Fruit fly (Drosophila melanogaster) whole organism, prepupa: ENCODE results near the gene Jwa.

Experiments
- CG10631 ChIP-seq: fragments of 200-800 bp; sonication (Bioruptor generic); optimal IDR thresholded peaks from 2 replicates; lab custom pipeline; 2016; ENCODE audit warnings: missing biosample characterization, missing genetic modification characterization
- CG10669 ChIP-seq: fragments of 200-800 bp; sonication (Bioruptor generic); optimal IDR thresholded peaks from 3 replicates; lab custom pipeline; 2018; ENCODE audit warnings: missing biosample characterization, mild to moderate bottlenecking, missing genetic modification characterization, moderate library complexity
- CG11902 ChIP-seq: fragments of 200-800 bp; sonication (Bioruptor generic); optimal IDR thresholded peaks from 3 replicates; lab custom pipeline; 2016; ENCODE audit warnings: missing biosample characterization, missing genetic modification characterization
- CG15336 ChIP-seq: fragments of 200-800 bp; sonication (Bioruptor generic); IDR thresholded peaks from 2 replicates; pipeline ENCODE4 v1.3.6; 2022; ENCODE audit warnings: missing biosample characterization, missing genetic modification characterization
- CG1621 ChIP-seq: fragments of 200-800 bp; sonication (Bioruptor generic); optimal IDR thresholded peaks from 3 replicates; lab custom pipeline; 2018; ENCODE audit warnings: missing biosample characterization, mild to moderate bottlenecking, missing genetic modification characterization
- CG16779 ChIP-seq: fragments of 200-800 bp; sonication (Bioruptor generic); optimal IDR thresholded peaks from 3 replicates; lab custom pipeline; 2017; ENCODE audit warnings: missing biosample characterization, mild to moderate bottlenecking, missing genetic modification characterization
- CG3032 ChIP-seq: fragments of 200-800 bp; optimal IDR thresholded peaks from 2 replicates; lab custom pipeline; 2019; ENCODE audit warnings: missing biosample characterization, mild to moderate bottlenecking, missing genetic modification characterization, moderate library complexity
- CG31627 ChIP-seq: fragments of 200-800 bp; sonication (Bioruptor generic); optimal IDR thresholded peaks from 3 replicates; lab custom pipeline; 2016; ENCODE audit warnings: missing biosample characterization, missing genetic modification characterization
- CG32006 ChIP-seq: fragments of 200-800 bp; sonication (Bioruptor generic); optimal IDR thresholded peaks from 3 replicates; lab custom pipeline; 2017; ENCODE audit warnings: missing biosample characterization, mild to moderate bottlenecking, missing genetic modification characterization
- CG34406 ChIP-seq: fragments of 200-800 bp; sonication (Bioruptor generic); optimal IDR thresholded peaks from 3 replicates; lab custom pipeline; 2016; ENCODE audit warnings: missing biosample characterization, missing genetic modification characterization
- CG3919 ChIP-seq: fragments of 200-800 bp; sonication (Bioruptor generic); optimal IDR thresholded peaks from 3 replicates; lab custom pipeline; 2016; ENCODE audit warnings: missing biosample characterization, missing genetic modification characterization
- CG4318 ChIP-seq: fragments of 200-800 bp; sonication (Bioruptor generic); optimal IDR thresholded peaks from 3 replicates; lab custom pipeline; 2017; ENCODE audit warnings: missing biosample characterization, mild to moderate bottlenecking, missing genetic modification characterization
- CG6276 ChIP-seq: fragments of 200-800 bp; sonication (Bioruptor generic); optimal IDR thresholded peaks from 2 replicates; lab custom pipeline; 2017; ENCODE audit warnings: missing biosample characterization, mild to moderate bottlenecking, missing genetic modification characterization
- CG6854 ChIP-seq: fragments of 200-800 bp; sonication (Bioruptor generic); optimal IDR thresholded peaks from 2 replicates; lab custom pipeline; 2017; ENCODE audit warnings: missing biosample characterization, mild to moderate bottlenecking, missing genetic modification characterization
- CG7368 ChIP-seq: fragments of 200-800 bp; sonication (Bioruptor generic); optimal IDR thresholded peaks from 3 replicates; lab custom pipeline; 2016; ENCODE audit warnings: missing biosample characterization, missing genetic modification characterization
- CG8119 ChIP-seq: fragments of 200-800 bp; sonication (Bioruptor generic); IDR thresholded peaks from 3 replicates; pipeline ENCODE4 v1.3.6; 2022; ENCODE audit warnings: missing biosample characterization, missing genetic modification characterization
- CG8632 ChIP-seq: fragments of 200-800 bp; sonication (Bioruptor generic); optimal IDR thresholded peaks from 3 replicates; lab custom pipeline; 2016; ENCODE audit warnings: missing biosample characterization, missing genetic modification characterization
- CG9139 ChIP-seq: fragments of 200-800 bp; sonication (Bioruptor generic); optimal IDR thresholded peaks from 3 replicates; lab custom pipeline; 2017; ENCODE audit warnings: missing biosample characterization, mild to moderate bottlenecking, missing genetic modification characterization
- Eip75B ChIP-seq: fragments of 200-800 bp; sonication (Bioruptor generic); optimal IDR thresholded peaks from 3 replicates; lab custom pipeline; 2016; ENCODE audit warnings: missing biosample characterization, missing genetic modification characterization
- Eip78C ChIP-seq: fragments of 200-800 bp; sonication (Bioruptor generic); peaks from one replicate; lab custom pipeline; 2016; ENCODE audit warnings: missing biosample characterization, missing genetic modification characterization
- Eip93F ChIP-seq: fragments of 200-800 bp; sonication (Bioruptor generic); optimal IDR thresholded peaks from 2 replicates; lab custom pipeline; 2016; ENCODE audit warnings: missing biosample characterization, mild to moderate bottlenecking, missing genetic modification characterization
- Ets21C ChIP-seq: fragments of 200-800 bp; sonication (Bioruptor generic); optimal IDR thresholded peaks from 3 replicates; lab custom pipeline; 2016; ENCODE audit warnings: missing biosample characterization, missing genetic modification characterization
- Ets96B ChIP-seq: fragments of 200-800 bp; optimal IDR thresholded peaks from 2 replicates; lab custom pipeline; 2019; ENCODE audit warnings: missing biosample characterization, mild to moderate bottlenecking, missing genetic modification characterization, moderate library complexity
- Gug ChIP-seq: fragments of 200-800 bp; sonication (Bioruptor generic); IDR thresholded peaks from 2 replicates; pipeline ENCODE4 v1.3.6; 2022; ENCODE audit warnings: missing biosample characterization, missing genetic modification characterization
- Hr39 ChIP-seq: fragments of 200-800 bp; sonication (Bioruptor generic); optimal IDR thresholded peaks from 2 replicates; lab custom pipeline; 2016; ENCODE audit warnings: missing biosample characterization, missing genetic modification characterization
- Hr4 ChIP-seq: fragments of 200-800 bp; sonication (Bioruptor generic); optimal IDR thresholded peaks from 3 replicates; lab custom pipeline; 2016; ENCODE audit warnings: missing biosample characterization, missing genetic modification characterization
- Met ChIP-seq: fragments of 200-800 bp; sonication (Bioruptor generic); optimal IDR thresholded peaks from 3 replicates; lab custom pipeline; 2016; ENCODE audit warnings: missing biosample characterization, missing genetic modification characterization
- Smox ChIP-seq: fragments of 200-800 bp; sonication (Bioruptor generic); optimal IDR thresholded peaks from 3 replicates; lab custom pipeline; 2016; ENCODE audit warnings: missing biosample characterization, missing genetic modification characterization
- Sox102F ChIP-seq: fragments of 200-800 bp; sonication (Bioruptor generic); optimal IDR thresholded peaks from 2 replicates; lab custom pipeline; 2016; ENCODE audit warnings: missing biosample characterization, mild to moderate bottlenecking, missing genetic modification characterization
- Sox15 ChIP-seq: fragments of 200-800 bp; sonication (Bioruptor generic); optimal IDR thresholded peaks from 3 replicates; lab custom pipeline; 2016; ENCODE audit warnings: missing biosample characterization, missing genetic modification characterization
- achi ChIP-seq: fragments of 200-800 bp; sonication (Bioruptor generic); optimal IDR thresholded peaks from 3 replicates; lab custom pipeline; 2016; ENCODE audit warnings: missing biosample characterization, missing genetic modification characterization
- cyc ChIP-seq: fragments of 200-800 bp; sonication (Bioruptor generic); optimal IDR thresholded peaks from 3 replicates; lab custom pipeline; 2016; ENCODE audit warnings: missing biosample characterization, missing genetic modification characterization
- dac ChIP-seq: fragments of 200-800 bp; sonication (Bioruptor generic); optimal IDR thresholded peaks from 2 replicates; lab custom pipeline; 2017; ENCODE audit warnings: missing biosample characterization, mild to moderate bottlenecking, missing genetic modification characterization
- eg ChIP-seq: fragments of 200-800 bp; sonication (Bioruptor generic); IDR thresholded peaks from 3 replicates; pipeline ENCODE4 v1.3.6; 2022; ENCODE audit warnings: missing biosample characterization, missing genetic modification characterization
- esn ChIP-seq: fragments of 200-800 bp; sonication (Bioruptor generic); optimal IDR thresholded peaks from 2 replicates; lab custom pipeline; 2016; ENCODE audit warnings: missing biosample characterization, mild to moderate bottlenecking, missing genetic modification characterization, moderate library complexity
- fkh ChIP-seq: fragments of 200-800 bp; sonication (Bioruptor generic); optimal IDR thresholded peaks from 3 replicates; lab custom pipeline; 2017; ENCODE audit warnings: missing biosample characterization, mild to moderate bottlenecking, missing genetic modification characterization, moderate library complexity
- lz ChIP-seq: fragments of 200-800 bp; sonication (Bioruptor generic); optimal IDR thresholded peaks from 3 replicates; lab custom pipeline; 2016; ENCODE audit warnings: missing biosample characterization, missing genetic modification characterization
- net ChIP-seq: fragments of 200-800 bp; sonication (Bioruptor generic); optimal IDR thresholded peaks from 3 replicates; lab custom pipeline; 2016; ENCODE audit warnings: missing biosample characterization, missing genetic modification characterization
- salr ChIP-seq, 2 experiments: fragments of 200-800 bp; sonication (Bioruptor generic); optimal IDR thresholded peaks; 3 replicates each; lab custom pipeline; 2016 to 2018; ENCODE audit warnings: missing biosample characterization in 2 of 2, missing genetic modification characterization in 2 of 2, mild to moderate bottlenecking in 1 of 2
- svp ChIP-seq: fragments of 200-800 bp; sonication (Bioruptor generic); peaks from one replicate; lab custom pipeline; 2016; ENCODE audit warnings: missing biosample characterization, missing genetic modification characterization
- topi ChIP-seq: fragments of 200-800 bp; sonication (Bioruptor generic); optimal IDR thresholded peaks from 3 replicates; lab custom pipeline; 2016; ENCODE audit warnings: missing biosample characterization, missing genetic modification characterization
- vri ChIP-seq: fragments of 200-800 bp; sonication (Bioruptor generic); optimal IDR thresholded peaks from 3 replicates; lab custom pipeline; 2016; ENCODE audit warnings: missing biosample characterization, mild to moderate bottlenecking, missing genetic modification characterization

Jwa gene

DNA sequence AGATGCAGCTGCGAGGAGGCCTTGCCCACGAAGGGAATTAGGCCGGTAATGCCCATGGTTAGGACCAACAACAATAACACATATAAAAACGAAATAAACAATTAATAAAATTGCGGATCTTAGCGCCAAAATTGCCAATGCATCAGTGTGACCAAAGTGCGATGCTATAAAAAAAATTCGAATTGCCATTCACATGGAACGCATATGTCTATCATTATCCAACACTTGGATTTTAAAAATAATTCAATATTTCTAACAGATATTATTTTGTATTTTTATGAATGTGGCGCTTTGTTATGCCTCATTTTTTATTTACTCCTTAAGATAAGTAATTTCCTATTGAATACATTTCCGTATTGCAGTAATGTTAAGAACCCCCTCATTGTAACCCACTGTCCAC is 23.6 kb downstream of the Jwa start, which contains the start of gene tos:
Gene tos (minus strand): TSS at position 173 of the 400 bp plus-strand sequence.
- TF ChIP-seq Sox15 (GFP tag; lab: Kevin White, UChicago), result no peak
- no peak for TF ChIP-seq Smox (GFP tag; lab: Kevin White, UChicago)
- TF ChIP-seq CG32006 (GFP tag; lab: Kevin White, UChicago), result no peak
- no peak for TF ChIP-seq Gug (GFP tag; lab: Robert Waterston, UW)
- TF ChIP-seq esn (GFP tag; lab: Kevin White, UChicago), result peak; percentile 32
- no peak for TF ChIP-seq Ets21C (GFP tag; lab: Kevin White, UChicago)
- TF ChIP-seq lz, result no peak

dm6 chr2L:18677910-18678639 is 27.4 kb downstream of the Jwa start:
- TF ChIP-seq lz, result peak; percentile 54
- TF ChIP-seq Ets21C (GFP tag; lab: Kevin White, UChicago), result no peak
- TF ChIP-seq CG3032 (tag; lab: Kevin White, UChicago), result peak; percentile 16
- peak; percentile 79 for TF ChIP-seq esn (GFP tag; lab: Kevin White, UChicago)
- TF ChIP-seq CG16779 (tag; lab: Kevin White, UChicago), result no peak
- TF ChIP-seq Gug (GFP tag; lab: Robert Waterston, UW), result no peak
- no peak for TF ChIP-seq eg (GFP tag; lab: Robert Waterston, UW)
- no peak for TF ChIP-seq CG6276 (GFP tag; lab: Kevin White, UChicago)
- TF ChIP-seq CG3919 (GFP tag; lab: Kevin White, UChicago), result no peak
- no peak for TF ChIP-seq salr (GFP tag; optimal IDR thresholded peaks at IDR 0.05; lab: Kevin White, UChicago)
- TF ChIP-seq Met (GFP tag; lab: Kevin White, UChicago), result no peak
- TF ChIP-seq CG6854 (GFP tag; lab: Kevin White, UChicago), result no peak
- TF ChIP-seq Hr4 (GFP tag; lab: Kevin White, UChicago), result no peak
- TF ChIP-seq net, result no peak
- TF ChIP-seq CG10669 (GFP tag; lab: Kevin White, UChicago), result no peak
- TF ChIP-seq CG9139 (GFP tag; lab: Kevin White, UChicago), result no peak
- TF ChIP-seq CG11902 (GFP tag; lab: Kevin White, UChicago), result peak; percentile 20
- TF ChIP-seq CG10631 (GFP tag; lab: Kevin White, UChicago), result no peak
- peak; percentile 19 for TF ChIP-seq cyc
- no peak for TF ChIP-seq dac (GFP tag; lab: Kevin White, UChicago)
- TF ChIP-seq Eip93F, result peak; percentile 21
- TF ChIP-seq topi, result no peak
- no peak for TF ChIP-seq achi (GFP tag; lab: Kevin White, UChicago)
- no peak for TF ChIP-seq CG4318 (GFP tag; lab: Kevin White, UChicago)
- peak; percentile 39 for TF ChIP-seq CG8632 (GFP tag; lab: Kevin White, UChicago)
- no peak for TF ChIP-seq Hr39 (GFP tag; lab: Kevin White, UChicago)
- TF ChIP-seq vri (GFP tag; lab: Kevin White, UChicago), result no peak
- no peak for TF ChIP-seq CG15336 (GFP tag; lab: Robert Waterston, UW)
- TF ChIP-seq fkh, result no peak
- TF ChIP-seq Eip78C (GFP tag; lab: Kevin White, UChicago), result peak; percentile 80
- TF ChIP-seq CG31627, result peak; percentile 67
- no peak for TF ChIP-seq CG1621 (tag; lab: Kevin White, UChicago)
- TF ChIP-seq CG32006 (GFP tag; lab: Kevin White, UChicago), result no peak
- no peak for TF ChIP-seq Eip75B (GFP tag; lab: Kevin White, UChicago)
- TF ChIP-seq CG8119, result no peak
- no peak for TF ChIP-seq CG7368
- peak; percentile 82 for TF ChIP-seq svp (GFP tag; lab: Kevin White, UChicago)
- peak; percentile 35 for TF ChIP-seq Sox15 (GFP tag; lab: Kevin White, UChicago)
- no peak for TF ChIP-seq CG34406 (GFP tag; lab: Kevin White, UChicago)
- TF ChIP-seq Ets96B (tag; lab: Kevin White, UChicago), result no peak
- no peak for TF ChIP-seq Sox102F (GFP tag; lab: Kevin White, UChicago)
